Worm (Caenorhabditis elegans) whole organism, L4/young adult: ENCODE results near the gene F58B4.7.

Source experiments
- W03F9.2 ChIP-seq: fragments of 150-350 bp; optimal IDR thresholded peaks from 2 replicates; lab custom pipeline; 2014; ENCODE audit warnings: missing biosample characterization, missing genetic modification characterization
- dao-5 ChIP-seq: sonication (generic microtip); optimal IDR thresholded peaks from 2 replicates; lab custom pipeline; 2016; ENCODE audit warnings: missing genotype, missing genetic modification characterization, moderate library complexity, missing compliant biosample characterization
- him-1 ChIP-seq: sonication (generic microtip); optimal IDR thresholded peaks from 2 replicates; lab custom pipeline; 2016; ENCODE audit warnings: missing genotype, missing genetic modification reagents, missing genetic modification characterization, missing compliant biosample characterization

ce11 chrV:10970930-10971329 lies 47.8 kb upstream of the F58B4.7 start:
- TF ChIP-seq him-1 (tag; lab: Kevin White, UChicago) = no peak
- TF ChIP-seq W03F9.2 (tag; lab: Kevin White, UChicago) = no peak
- TF ChIP-seq dao-5 (tag; lab: Kevin White, UChicago) = no peak
